Fruit fly (Drosophila melanogaster): ENCODE measurements around the gene CG6650.

CG6650 gene

DNA sequence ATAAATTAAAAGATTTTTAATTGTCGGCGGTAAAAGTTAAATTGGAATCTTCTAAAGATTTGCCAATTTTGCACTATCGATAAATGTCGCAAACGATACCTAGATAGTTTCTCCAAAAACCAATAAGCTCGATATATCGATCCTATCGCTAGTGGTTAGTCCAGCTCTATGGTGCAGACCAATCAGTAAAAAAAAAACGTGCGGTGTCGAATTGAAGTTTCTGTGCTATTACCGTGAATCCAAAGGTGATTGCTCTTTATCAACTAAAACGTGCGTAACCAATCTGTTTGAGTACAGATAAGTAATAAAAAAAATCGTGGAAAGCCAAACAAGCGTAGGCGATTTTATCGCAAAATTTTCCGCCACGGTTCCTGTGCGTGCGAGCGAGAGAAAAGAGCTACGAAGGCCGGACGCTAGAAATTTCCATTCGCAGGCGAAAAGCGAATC, 5.6 kb downstream of the CG6650 start, which contains the start of gene Hsp110 (continued):
- TF ChIP-seq CG32532 (GFP tag; IDR thresholded peaks at IDR 0.05) = peak; percentile 53
- TF ChIP-seq emc (GFP tag; optimal IDR thresholded peaks at IDR 0.05) = no peak
- TF ChIP-seq gfzf (GFP tag; optimal IDR thresholded peaks at IDR 0.05) = peak; percentile 27
- peak; percentile 67 for TF ChIP-seq CG1603 (tag; optimal IDR thresholded peaks at IDR 0.05)
- peak; percentile 99 for TF ChIP-seq tna (GFP tag; IDR thresholded peaks at IDR 0.05; ENCODE audit: partially characterized antibody)
- TF ChIP-seq CG16863 (GFP tag; optimal IDR thresholded peaks at IDR 0.05) = no peak
- TF ChIP-seq CG10274 (GFP tag; optimal IDR thresholded peaks at IDR 0.05) = no peak
- TF ChIP-seq Gsc (GFP tag; IDR thresholded peaks at IDR 0.05) = no peak
- no peak for TF ChIP-seq ro (GFP tag; IDR thresholded peaks at IDR 0.05)

DNA sequence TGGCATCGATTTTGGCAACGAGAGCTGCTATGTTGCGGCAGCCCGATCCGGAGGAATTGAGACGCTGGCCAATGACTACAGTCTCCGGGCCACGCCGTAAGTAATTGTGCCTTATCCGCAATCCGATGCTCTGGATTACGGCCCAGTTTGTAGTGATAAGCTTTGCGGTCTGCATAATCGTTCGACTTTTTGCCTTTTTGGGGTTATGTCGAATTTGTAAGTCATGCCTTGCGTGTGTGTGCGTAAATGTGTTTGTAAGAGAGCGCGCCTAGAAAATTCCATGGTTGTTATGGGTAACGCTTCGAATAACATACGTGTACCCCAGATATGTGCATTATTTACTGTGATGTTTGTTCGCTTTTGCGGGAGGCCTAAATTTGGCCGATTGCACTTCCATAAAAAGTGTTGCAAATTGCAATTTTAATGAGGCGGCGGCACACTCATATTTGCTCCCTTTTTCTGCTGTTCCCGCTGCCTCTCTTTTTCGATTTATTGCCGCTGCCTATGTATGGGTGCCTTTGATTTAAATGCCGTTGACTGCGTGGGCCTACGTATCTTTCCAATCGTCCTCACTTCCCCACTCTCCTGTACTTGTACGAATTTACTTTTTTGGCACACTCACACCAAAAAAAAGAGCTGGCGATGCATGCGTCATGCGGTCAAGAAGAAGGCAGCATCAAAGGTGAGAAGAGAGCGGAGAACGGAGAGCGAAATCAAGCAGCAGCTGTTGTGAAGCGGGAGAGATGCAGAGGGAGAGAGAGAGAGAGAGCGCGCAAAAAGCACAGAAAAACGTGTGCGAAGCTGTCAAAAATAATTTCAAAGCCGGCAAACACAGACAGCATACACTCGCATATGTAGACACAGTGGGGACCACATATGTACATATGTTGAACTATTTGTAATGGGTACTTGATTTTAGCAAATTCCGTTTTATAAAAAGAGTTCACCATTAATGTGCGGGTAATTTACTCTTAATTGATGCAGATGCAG, 6.7 kb downstream of the CG6650 start:
- no peak for TF ChIP-seq Vsx1 (GFP tag; optimal IDR thresholded peaks at IDR 0.05)
- TF ChIP-seq hbn (GFP tag; IDR thresholded peaks at IDR 0.05; ENCODE audit: partially characterized antibody) = peak; percentile 42
- TF ChIP-seq CG10543 (GFP tag; optimal IDR thresholded peaks at IDR 0.05) = peak; percentile 12
- no peak for TF ChIP-seq caup (GFP tag; optimal IDR thresholded peaks at IDR 0.05; ENCODE audit: severe bottlenecking)
- no peak for TF ChIP-seq ash1 (GFP tag; optimal IDR thresholded peaks at IDR 0.05)
- no peak for TF ChIP-seq CG33557 (GFP tag; optimal IDR thresholded peaks at IDR 0.05)
- no peak for TF ChIP-seq da (GFP tag; optimal IDR thresholded peaks at IDR 0.05)
- TF ChIP-seq Med (GFP tag) = peak; percentile 86
- TF ChIP-seq CG11504 (tag; optimal IDR thresholded peaks at IDR 0.05) = no peak
- TF ChIP-seq dm (GFP tag; optimal IDR thresholded peaks at IDR 0.05) = peak; percentile 41
- peak; percentile 9 for TF ChIP-seq bab2 (GFP tag; optimal IDR thresholded peaks at IDR 0.05)
- peak; percentile 40 for TF ChIP-seq MBD-R2 (GFP tag; IDR thresholded peaks at IDR 0.05)
- peak; percentile 16; the same call in 1 of the 2 replicates for TF ChIP-seq E2f2 (GFP tag; IDR thresholded peaks at IDR 0.05)
- TF ChIP-seq Pdp1 (GFP tag; optimal IDR thresholded peaks at IDR 0.05) = peak in 1 of 2 experiments; percentile 91
- TF ChIP-seq sd (tag; optimal IDR thresholded peaks at IDR 0.05) = peak; percentile 13
- TF ChIP-seq zen2 (GFP tag; IDR thresholded peaks at IDR 0.05; ENCODE audit: partially characterized antibody) = peak; percentile 45; the same call in 1 of the 3 replicates
- TF ChIP-seq CG12659 (GFP tag; optimal IDR thresholded peaks at IDR 0.05) = no peak
- no peak for TF ChIP-seq CG43689 (GFP tag; IDR thresholded peaks at IDR 0.05)
- TF ChIP-seq unc-4 (GFP tag; IDR thresholded peaks at IDR 0.05; ENCODE audit: partially characterized antibody) = 0 out of 2 replicates have a peak, but pooled peaks have one; percentile 29
- TF ChIP-seq CG18476 (GFP tag; optimal IDR thresholded peaks at IDR 0.05) = no peak
- TF ChIP-seq rib (GFP tag; IDR thresholded peaks at IDR 0.05) = peak; percentile 80; the same call in 1 of the 2 replicates
- no peak for TF ChIP-seq exex (tag; optimal IDR thresholded peaks at IDR 0.05)
- no peak for TF ChIP-seq Dip2 (GFP tag; IDR thresholded peaks at IDR 0.05)
- no peak for TF ChIP-seq CG5180 (GFP tag; optimal IDR thresholded peaks at IDR 0.05)
- no peak for TF ChIP-seq jumu (GFP tag; optimal IDR thresholded peaks at IDR 0.05)
- TF ChIP-seq YL-1 (GFP tag; optimal IDR thresholded peaks at IDR 0.05) = peak; percentile 43
- TF ChIP-seq Optix (GFP tag; IDR thresholded peaks at IDR 0.05) = no peak
- no peak for TF ChIP-seq CoRest (tag; optimal IDR thresholded peaks at IDR 0.05)
- no peak for TF ChIP-seq bsh (GFP tag; optimal IDR thresholded peaks at IDR 0.05)
- no peak for TF ChIP-seq B-H2 (GFP tag; optimal IDR thresholded peaks at IDR 0.05)
- TF ChIP-seq CG9932 (GFP tag; IDR thresholded peaks at IDR 0.05) = peak; percentile 43; the same call in 1 of the 2 replicates
- TF ChIP-seq Rfx (GFP tag; IDR thresholded peaks at IDR 0.05) = peak; percentile 51
- TF ChIP-seq CG14860 (GFP tag; IDR thresholded peaks at IDR 0.05; ENCODE audit: partially characterized antibody) = no peak
- TF ChIP-seq twi (tag; optimal IDR thresholded peaks at IDR 0.05) = peak; percentile 56
- TF ChIP-seq CG12104 (GFP tag; optimal IDR thresholded peaks at IDR 0.05) = no peak
- TF ChIP-seq Dll (GFP tag; IDR thresholded peaks at IDR 0.05; ENCODE audit: partially characterized antibody) = peak; percentile 29; the same call in 1 of the 4 replicates

Measured in whole organism, embryonic.